Fruit fly (Drosophila melanogaster): ENCODE data around the gene CG5555.

Gene CG5555

DNA sequence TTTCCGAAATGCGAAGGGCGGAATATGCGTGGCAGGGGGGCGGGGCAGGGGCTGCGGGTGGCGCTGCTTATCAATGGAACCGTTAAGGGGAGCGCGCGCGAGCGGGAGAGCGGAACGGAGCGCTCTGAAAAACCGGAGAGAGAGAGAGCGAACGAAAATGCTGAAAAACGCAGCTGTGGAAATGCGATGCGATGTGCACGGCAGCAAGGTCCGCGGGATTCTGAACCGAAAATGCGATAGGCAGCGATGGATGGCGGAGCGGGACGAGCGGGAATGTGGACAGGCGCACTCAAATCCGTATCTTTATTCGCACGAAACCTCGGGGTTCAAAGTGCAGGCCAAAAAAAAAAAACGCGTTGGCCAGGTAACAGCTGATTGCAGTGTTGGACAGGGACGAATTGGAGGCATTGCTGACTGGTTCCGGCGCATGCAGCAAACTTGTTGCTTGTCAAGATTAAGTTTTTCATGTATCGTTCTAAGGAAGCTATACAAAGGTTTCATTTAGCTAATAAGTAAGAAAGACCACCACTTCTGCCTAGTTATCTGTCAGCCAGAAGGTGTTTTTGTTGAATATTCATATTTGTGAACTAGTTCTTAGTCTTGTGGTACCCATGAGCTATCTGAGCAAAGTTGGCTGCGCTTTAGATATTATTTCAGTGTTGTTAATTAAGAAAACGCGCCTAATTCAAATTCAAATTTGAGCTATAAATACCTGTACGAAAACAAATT lies 32.7 kb downstream of the CG5555 start, which contains the start of gene Ppcs (continued):
- TF ChIP-seq Ssrp (tag; optimal IDR thresholded peaks at IDR 0.05) = peak; percentile 11
- no peak for TF ChIP-seq br (optimal IDR thresholded peaks at IDR 0.05)
- TF ChIP-seq ind (GFP tag; optimal IDR thresholded peaks at IDR 0.05) = peak; percentile 66
- peak; percentile 69 for TF ChIP-seq eyg (GFP tag; optimal IDR thresholded peaks at IDR 0.05)
- TF ChIP-seq wor (GFP tag; IDR thresholded peaks at IDR 0.05) = no peak
- peak; percentile 73 for TF ChIP-seq NfI (GFP tag; optimal IDR thresholded peaks at IDR 0.05)
- TF ChIP-seq ap (GFP tag; IDR thresholded peaks at IDR 0.05) = no peak
- TF ChIP-seq CG6272 (GFP tag; IDR thresholded peaks at IDR 0.05) = no peak
- peak; percentile 75; the same call in 1 of the 2 replicates for TF ChIP-seq CG16779 (GFP tag; IDR thresholded peaks at IDR 0.05)
- peak; percentile 57 for TF ChIP-seq CG9437 (GFP tag; optimal IDR thresholded peaks at IDR 0.05)
- peak; percentile 59 for TF ChIP-seq CG17385 (GFP tag; optimal IDR thresholded peaks at IDR 0.05)
- TF ChIP-seq CG11504 (tag; optimal IDR thresholded peaks at IDR 0.05) = peak; percentile 60
- 0 out of 3 replicates have a peak, but pooled peaks have one; percentile 7 for TF ChIP-seq zfh1 (GFP tag; IDR thresholded peaks at IDR 0.05)
- peak; percentile 73 for TF ChIP-seq HmgD (GFP tag; optimal IDR thresholded peaks at IDR 0.05)
- peak; percentile 34 for TF ChIP-seq CG1792 (GFP tag; optimal IDR thresholded peaks at IDR 0.05)
- peak; percentile 45; the same call in 2 of the 3 replicates for TF ChIP-seq otp (GFP tag; IDR thresholded peaks at IDR 0.05)
- TF ChIP-seq CG14860 (GFP tag; IDR thresholded peaks at IDR 0.05; ENCODE audit: partially characterized antibody) = no peak
- TF ChIP-seq CG3407 (GFP tag; optimal IDR thresholded peaks at IDR 0.05) = peak; percentile 23
- TF ChIP-seq org-1 (GFP tag; optimal IDR thresholded peaks at IDR 0.05) = no peak
- TF ChIP-seq CG30403 (GFP tag; optimal IDR thresholded peaks at IDR 0.05) = peak; percentile 75
- peak; percentile 6; the same call in 1 of the 3 replicates for TF ChIP-seq CG11695 (GFP tag; IDR thresholded peaks at IDR 0.05)
- TF ChIP-seq CG11398 (GFP tag; optimal IDR thresholded peaks at IDR 0.05) = peak; percentile 39
- TF ChIP-seq insv (GFP tag; optimal IDR thresholded peaks at IDR 0.05) = peak in 1 of 2 experiments; percentile 51
- no peak for TF ChIP-seq gt (GFP tag; IDR thresholded peaks at IDR 0.05)
- TF ChIP-seq ro (GFP tag; IDR thresholded peaks at IDR 0.05) = no peak
- TF ChIP-seq onecut (GFP tag; IDR thresholded peaks at IDR 0.05) = peak; percentile 49; the same call in 1 of the 2 replicates
- peak; percentile 97 for TF ChIP-seq Ets97D (GFP tag; optimal IDR thresholded peaks at IDR 0.05)
- peak; percentile 50 for TF ChIP-seq HLHmδ (GFP tag; optimal IDR thresholded peaks at IDR 0.05)
- peak; percentile 25 for TF ChIP-seq NC2α (GFP tag; optimal IDR thresholded peaks at IDR 0.05)
- TF ChIP-seq btn (GFP tag; optimal IDR thresholded peaks at IDR 0.05) = peak; percentile 18
- peak; percentile 43 for TF ChIP-seq CG4854 (GFP tag; optimal IDR thresholded peaks at IDR 0.05)
- peak; percentile 43 for TF ChIP-seq CG10979 (tag; optimal IDR thresholded peaks at IDR 0.05)
- TF ChIP-seq tin (GFP tag; optimal IDR thresholded peaks at IDR 0.05) = peak; percentile 50
- no peak for TF ChIP-seq psq (GFP tag; optimal IDR thresholded peaks at IDR 0.05)
- peak; percentile 16 for TF ChIP-seq gro (GFP tag; optimal IDR thresholded peaks at IDR 0.05)
- peak; percentile 62 for TF ChIP-seq kay (GFP tag; optimal IDR thresholded peaks at IDR 0.05)
- peak; percentile 71 for TF ChIP-seq CG3847 (GFP tag; IDR thresholded peaks at IDR 0.05)
- no peak for TF ChIP-seq CG31388 (GFP tag; optimal IDR thresholded peaks at IDR 0.05)
- peak; percentile 77 for TF ChIP-seq Hmr (GFP tag; optimal IDR thresholded peaks at IDR 0.05)
- peak; percentile 56 for TF ChIP-seq maf-S (GFP tag; optimal IDR thresholded peaks at IDR 0.05)
- TF ChIP-seq Hr78 (GFP tag; optimal IDR thresholded peaks at IDR 0.05) = peak in 1 of 2 experiments; percentile 100
- peak; percentile 34 for TF ChIP-seq CG10274 (GFP tag; optimal IDR thresholded peaks at IDR 0.05)
- peak; percentile 48 for TF ChIP-seq ems (GFP tag; optimal IDR thresholded peaks at IDR 0.05)
- no peak for TF ChIP-seq CG5953 (GFP tag; IDR thresholded peaks at IDR 0.05)
- peak; percentile 8; the same call in 1 of the 2 replicates for TF ChIP-seq Atf6 (GFP tag; IDR thresholded peaks at IDR 0.05)
- TF ChIP-seq CHES-1-like (GFP tag; optimal IDR thresholded peaks at IDR 0.05) = peak; percentile 65
- TF ChIP-seq CG2875 (GFP tag; optimal IDR thresholded peaks at IDR 0.05) = peak; percentile 34
- no peak for TF ChIP-seq fd64A (GFP tag; optimal IDR thresholded peaks at IDR 0.05)
- TF ChIP-seq ash1 (GFP tag; optimal IDR thresholded peaks at IDR 0.05) = no peak
- 0 out of 2 replicates have a peak, but pooled peaks have one; percentile 2 for TF ChIP-seq NFAT (GFP tag; IDR thresholded peaks at IDR 0.05)
